Fruit fly (Drosophila melanogaster): Measurements from ENCODE around the gene CG31086.

dm6 chr3R:26235034-26235433, 50.0 kb downstream of the CG31086 start:
- 0 out of 2 replicates have a peak, but pooled peaks have one; percentile 26 for TF ChIP-seq stc (GFP tag; IDR thresholded peaks at IDR 0.05)
- TF ChIP-seq br (optimal IDR thresholded peaks at IDR 0.05), result no peak
